Worm (Caenorhabditis elegans) whole organism, midembryonic: ENCODE measurements around the gene mom-1.

Experiments
- T22C8.4 ChIP-seq: fragments of 200-800 bp; sonication (Bioruptor generic); IDR thresholded peaks from 2 replicates; pipeline ENCODE4 v1.3.6; 2022; ENCODE audit warnings: missing genetic modification characterization, missing compliant biosample characterization
- cog-1 ChIP-seq: sonication (generic microtip); optimal IDR thresholded peaks from 2 replicates; lab custom pipeline; 2016; ENCODE audit warnings: missing genetic modification characterization, missing compliant biosample characterization
- flt-1 ChIP-seq: fragments of 200-800 bp; sonication (Bioruptor generic); IDR thresholded peaks from 2 replicates; pipeline ENCODE4 v1.3.6; 2022; ENCODE audit warnings: missing genetic modification characterization, missing compliant biosample characterization
- klf-2 ChIP-seq: fragments of 200-800 bp; sonication (Bioruptor generic); conservative IDR thresholded peaks from 2 replicates; pipeline ENCODE4 v1.3.6; 2022; ENCODE audit warnings: missing genetic modification reagents, missing genetic modification characterization, missing compliant biosample characterization
- med-1 ChIP-seq: sonication (generic microtip); optimal IDR thresholded peaks from 2 replicates; lab custom pipeline; 2017; ENCODE audit warnings: missing genetic modification characterization, mild to moderate bottlenecking, missing compliant biosample characterization, antibody characterized with exemption, missing genetic modification reagents; ENCODE audit not compliant: insufficient read depth
- ref-1 ChIP-seq: fragments of 200-800 bp; sonication (Bioruptor generic); conservative IDR thresholded peaks from 2 replicates; pipeline ENCODE4 v1.3.6; 2022; ENCODE audit warnings: missing genetic modification reagents, missing genetic modification characterization, missing compliant biosample characterization
- tab-1 ChIP-seq: fragments of 200-800 bp; sonication (Bioruptor generic); IDR thresholded peaks from 2 replicates; pipeline ENCODE4 v1.3.6; 2022; ENCODE audit warnings: missing genetic modification characterization, missing compliant biosample characterization

DNA sequence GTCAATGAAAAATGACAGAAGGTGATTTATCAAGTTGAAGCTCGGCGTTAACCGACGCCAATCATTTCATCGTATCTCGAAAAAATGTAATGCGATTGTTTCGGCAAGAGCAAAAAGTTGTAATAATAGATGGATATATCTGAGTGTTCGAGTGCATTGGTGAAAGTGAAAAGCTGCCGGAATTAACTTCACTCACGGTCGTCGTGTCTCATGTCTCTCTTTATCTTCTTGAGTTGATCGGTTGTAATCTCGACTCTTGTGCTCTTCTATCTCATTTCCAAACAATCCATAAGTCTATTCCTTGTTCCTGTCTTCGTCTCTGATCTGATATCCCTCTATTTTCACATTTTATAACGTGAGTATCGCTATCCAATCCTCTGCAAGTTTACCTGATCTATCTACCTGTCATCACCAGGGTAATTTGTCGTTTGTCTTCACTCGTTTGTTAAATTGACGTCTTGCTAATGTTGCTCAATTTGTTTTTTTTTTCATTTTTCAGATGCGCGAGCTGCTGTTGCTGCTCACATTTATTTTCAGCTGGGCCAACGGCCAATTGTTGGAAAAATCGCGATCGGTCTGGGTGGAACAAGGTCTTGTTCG, 6.8 kb downstream of the mom-1 start, which contains the start of gene cest-16:
- TF ChIP-seq flt-1, result no peak
- no peak for TF ChIP-seq tab-1 (GFP tag; lab: Robert Waterston, UW)
- no peak for TF ChIP-seq med-1 (GFP tag; lab: Kevin White, UChicago)
- no peak for TF ChIP-seq klf-2 (GFP tag; lab: Robert Waterston, UW)
- no peak for TF ChIP-seq cog-1 (tag; lab: Kevin White, UChicago)
- no peak for TF ChIP-seq ref-1 (GFP tag; lab: Robert Waterston, UW)
- TF ChIP-seq T22C8.4 (GFP tag; lab: Robert Waterston, UW), result no peak
